Fruit fly (Drosophila melanogaster): ENCODE results near the gene Cpr72Ea.

dm6 chr3L:16390793-16391192 lies 28.4 kb downstream of the Cpr72Ea start:
- TF ChIP-seq usp (GFP tag; optimal IDR thresholded peaks at IDR 0.05) = no peak
- no peak for TF ChIP-seq foxo (GFP tag; optimal IDR thresholded peaks at IDR 0.05)
- no peak for TF ChIP-seq CG9705 (GFP tag; optimal IDR thresholded peaks at IDR 0.05)
